Worm (Caenorhabditis elegans): ENCODE measurements around the gene C13B9.2.

C13B9.2 gene

ce11 chrIII:6605442-6605992, 14.5 kb upstream of the C13B9.2 start:
- TF ChIP-seq madf-10 (tag; optimal IDR thresholded peaks at IDR 0.05) (no peak), Y56A3A.18 (GFP tag; IDR thresholded peaks at IDR 0.05) (0 out of 2 replicates have a peak, but pooled peaks have one; percentile 16), madf-6 (GFP tag; IDR thresholded peaks at IDR 0.05) (no peak), Y95B8A.8 (GFP tag; IDR thresholded peaks at IDR 0.05) (0 out of 2 replicates have a peak, but pooled peaks have one; percentile 11), Y53G8AR.9 (GFP tag; conservative IDR thresholded peaks at IDR 0.05) (no peak), nfyb-1 (GFP tag; IDR thresholded peaks at IDR 0.05) (0 out of 2 replicates have a peak, but pooled peaks have one; percentile 30), ZK185.1 (tag; optimal IDR thresholded peaks at IDR 0.05; ENCODE audit: poor library complexity, severe bottlenecking) (no peak), ama-1 (optimal IDR thresholded peaks at IDR 0.05) (no peak), ama-1 (GFP tag; optimal IDR thresholded peaks at IDR 0.05) (peak in 1 of 2 experiments; percentile 5), atf-7 (tag; optimal IDR thresholded peaks at IDR 0.05) (peak; percentile 11), hlh-26 (GFP tag; conservative IDR thresholded peaks at IDR 0.05) (no peak)

DNA sequence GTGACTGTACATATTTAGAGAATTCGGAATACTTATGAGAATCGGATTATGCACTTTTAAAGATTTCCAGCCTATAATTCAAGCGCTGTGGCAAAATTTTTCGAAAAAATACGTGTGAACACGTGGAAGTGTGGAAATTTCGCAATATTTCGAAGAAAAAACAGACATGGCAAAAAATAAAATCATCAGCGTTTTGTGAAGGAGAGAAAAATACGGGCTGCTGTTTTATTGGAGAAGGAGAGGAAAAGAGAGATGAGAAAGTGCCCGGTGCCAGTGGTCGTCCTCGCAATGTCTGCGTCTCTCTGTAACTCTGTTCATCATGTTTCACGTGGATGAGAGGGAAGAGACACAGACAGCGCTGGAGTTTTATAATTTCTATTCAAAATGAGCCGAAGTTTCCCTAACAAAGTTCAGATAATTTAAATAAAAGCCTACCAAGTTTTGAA, 14.0 kb upstream of the C13B9.2 start:
- TF ChIP-seq B0035.1 (tag; optimal IDR thresholded peaks at IDR 0.05) (peak; percentile 82), egrh-3 (GFP tag; IDR thresholded peaks at IDR 0.05) (peak; percentile 32; the same call in 1 of the 2 replicates), madf-6 (GFP tag; IDR thresholded peaks at IDR 0.05) (peak; percentile 70), nhr-27 (tag; optimal IDR thresholded peaks at IDR 0.05) (no peak), sea-2 (GFP tag; IDR thresholded peaks at IDR 0.05) (no peak), nhr-90 (tag; optimal IDR thresholded peaks at IDR 0.05) (peak; percentile 49), lin-54 (GFP tag; optimal IDR thresholded peaks at IDR 0.05) (peak; percentile 77), chd-7 (tag; optimal IDR thresholded peaks at IDR 0.05) (peak; percentile 95), mxl-1 (tag; optimal IDR thresholded peaks at IDR 0.05) (no peak), egl-44 (GFP tag; IDR thresholded peaks at IDR 0.05) (no peak), F57C9.4 (tag; optimal IDR thresholded peaks at IDR 0.05) (peak; percentile 86), fkh-3 (tag; optimal IDR thresholded peaks at IDR 0.05) (peak; percentile 51), sptf-2 (GFP tag; optimal IDR thresholded peaks at IDR 0.05) (no peak), rec-8 (tag; optimal IDR thresholded peaks at IDR 0.05) (peak in 1 of 2 experiments; percentile 59), Y53G8AR.9 (GFP tag; conservative IDR thresholded peaks at IDR 0.05) (peak; percentile 89), F52B5.7 (tag; optimal IDR thresholded peaks at IDR 0.05) (peak; percentile 91), mes-4 (tag; optimal IDR thresholded peaks at IDR 0.05) (no peak), ets-4 (GFP tag; optimal IDR thresholded peaks at IDR 0.05) (no peak), tbp1 (GFP tag; optimal IDR thresholded peaks at IDR 0.05) (peak; percentile 62), ceh-40 (GFP tag; IDR thresholded peaks at IDR 0.05) (no peak), egl-18 (GFP tag; IDR thresholded peaks at IDR 0.05) (no peak), let-526 (GFP tag; IDR thresholded peaks at IDR 0.05) (no peak), ztf-26 (tag; optimal IDR thresholded peaks at IDR 0.05) (peak; percentile 64), K11D2.4 (GFP tag; IDR thresholded peaks at IDR 0.05) (peak; percentile 79), athp-1 (tag; optimal IDR thresholded peaks at IDR 0.05) (peak; percentile 88), snpc-4 (GFP tag; optimal IDR thresholded peaks at IDR 0.05) (no peak), snpc-4 (tag; optimal IDR thresholded peaks at IDR 0.05) (peak in 3 of 4 experiments; percentile 50 to 64 (median 53)), ekl-4 (GFP tag; IDR thresholded peaks at IDR 0.05) (peak; percentile 87), ztf-6 (GFP tag; IDR thresholded peaks at IDR 0.05) (no peak), lsl-1 (GFP tag; optimal IDR thresholded peaks at IDR 0.05) (peak; percentile 27), repo-1 (tag; optimal IDR thresholded peaks at IDR 0.05) (peak; percentile 91), C17E4.6 (GFP tag; IDR thresholded peaks at IDR 0.05) (peak; percentile 61; the same call in 1 of the 2 replicates), nfyb-1 (GFP tag; IDR thresholded peaks at IDR 0.05) (peak; percentile 88), ztf-28 (GFP tag; IDR thresholded peaks at IDR 0.05) (no peak), B0261.1 (tag; optimal IDR thresholded peaks at IDR 0.05) (peak; percentile 8), T07F8.4 (tag; optimal IDR thresholded peaks at IDR 0.05) (peak; percentile 60), C06A6.2 (GFP tag; conservative IDR thresholded peaks at IDR 0.05) (peak; percentile 61), somi-1 (GFP tag; optimal IDR thresholded peaks at IDR 0.05) (peak; percentile 72), ceh-100 (GFP tag; IDR thresholded peaks at IDR 0.05) (0 out of 2 replicates have a peak, but pooled peaks have one; percentile 24)
